Fruit fly (Drosophila melanogaster) whole organism, embryonic: ENCODE data around the gene NdufV3.

Experiments
- Ada2b ChIP-seq: fragments of 200-800 bp; sonication (Bioruptor generic); IDR thresholded peaks from 2 replicates; pipeline ENCODE4 v1.3.6; 2022; ENCODE audit warnings: missing biosample characterization, missing genetic modification characterization
- Adf1 ChIP-seq: fragments of 200-800 bp; sonication (Bioruptor generic); IDR thresholded peaks from 2 replicates; pipeline ENCODE4 v1.3.6; 2022; ENCODE audit warnings: missing biosample characterization, missing genetic modification characterization
- Atf6 ChIP-seq: fragments of 200-800 bp; sonication (Bioruptor generic); IDR thresholded peaks from 2 replicates; pipeline ENCODE4 v1.3.6; 2022; ENCODE audit warnings: missing biosample characterization, missing genetic modification characterization
- Awh ChIP-seq: fragments of 200-800 bp; sonication (Bioruptor generic); IDR thresholded peaks from 2 replicates; pipeline ENCODE4, ENCODE4 v1.3.6; 2022; ENCODE audit warnings: missing biosample characterization, missing genetic modification characterization
- CG10431 ChIP-seq: fragments of 200-800 bp; sonication (Bioruptor generic); optimal IDR thresholded peaks from 3 replicates; lab custom pipeline; 2018; ENCODE audit warnings: missing biosample characterization, mild to moderate bottlenecking, missing genetic modification characterization
- CG11085 ChIP-seq: fragments of 200-800 bp; sonication (Bioruptor generic); IDR thresholded peaks from 2 replicates; pipeline ENCODE4 v1.3.6; 2022; ENCODE audit warnings: missing biosample characterization, missing genetic modification characterization
- CG12104 ChIP-seq: fragments of 200-800 bp; sonication (Bioruptor generic); optimal IDR thresholded peaks from 3 replicates; lab custom pipeline; 2016; ENCODE audit warnings: missing biosample characterization, missing genetic modification characterization
- CG14441 ChIP-seq: fragments of 200-800 bp; sonication (Bioruptor generic); IDR thresholded peaks from 2 replicates; pipeline ENCODE4 v1.3.6; 2022; ENCODE audit warnings: missing biosample characterization, missing genetic modification characterization
- CG14710 ChIP-seq: fragments of 200-800 bp; sonication (Bioruptor generic); optimal IDR thresholded peaks from 3 replicates; lab custom pipeline; 2019; ENCODE audit warnings: missing biosample characterization, mild to moderate bottlenecking, missing genetic modification characterization, moderate library complexity
- CG14965 ChIP-seq: fragments of 200-800 bp; sonication (Bioruptor generic); optimal IDR thresholded peaks from 2 replicates; lab custom pipeline; 2016; ENCODE audit warnings: missing biosample characterization, missing genetic modification characterization, borderline replicate concordance
- CG18619 ChIP-seq: fragments of 200-800 bp; sonication (Bioruptor generic); optimal IDR thresholded peaks from 3 replicates; lab custom pipeline; 2017; ENCODE audit warnings: missing biosample characterization, mild to moderate bottlenecking, missing genetic modification characterization
- CG2889 ChIP-seq: fragments of 200-800 bp; sonication (Bioruptor generic); IDR thresholded peaks from 3 replicates; pipeline ENCODE4 v1.3.6; 2022; ENCODE audit warnings: missing biosample characterization, missing genetic modification characterization
- CG33557 ChIP-seq: fragments of 200-800 bp; sonication (Bioruptor generic); optimal IDR thresholded peaks from 2 replicates; lab custom pipeline; 2019; ENCODE audit warnings: missing biosample characterization, mild to moderate bottlenecking, missing genetic modification characterization, moderate library complexity
- CG42726 ChIP-seq: fragments of 200-800 bp; sonication (Bioruptor generic); IDR thresholded peaks from 2 replicates; pipeline ENCODE4 v1.3.6; 2022; ENCODE audit warnings: missing biosample characterization, missing genetic modification characterization; ENCODE audit not compliant: partially characterized antibody
- CG43689 ChIP-seq: fragments of 200-800 bp; sonication (Bioruptor generic); IDR thresholded peaks from 2 replicates; pipeline ENCODE4 v1.3.6; 2022; ENCODE audit warnings: missing biosample characterization, missing genetic modification characterization
- CG4424 ChIP-seq: fragments of 200-800 bp; sonication (Bioruptor generic); optimal IDR thresholded peaks from 3 replicates; lab custom pipeline; 2016; ENCODE audit warnings: missing biosample characterization, missing genetic modification characterization
- CG6272 ChIP-seq: fragments of 200-800 bp; sonication (Bioruptor generic); IDR thresholded peaks from 2 replicates; pipeline ENCODE4 v1.3.6; 2022; ENCODE audit warnings: missing biosample characterization, missing genetic modification characterization
- CG6791 ChIP-seq: fragments of 200-800 bp; sonication (Bioruptor generic); IDR thresholded peaks from 3 replicates; pipeline ENCODE4 v1.3.6; 2022; ENCODE audit warnings: missing biosample characterization, missing genetic modification characterization; ENCODE audit not compliant: partially characterized antibody
- CG7987 ChIP-seq: fragments of 200-800 bp; sonication (Bioruptor generic); optimal IDR thresholded peaks from 2 replicates; lab custom pipeline; 2018; ENCODE audit warnings: missing biosample characterization, mild to moderate bottlenecking, missing genetic modification characterization, moderate library complexity
- CG9876 ChIP-seq: fragments of 200-800 bp; sonication (Bioruptor generic); optimal IDR thresholded peaks from 2 replicates; lab custom pipeline; 2016; ENCODE audit warnings: missing biosample characterization, missing genetic modification characterization
- CG9932 ChIP-seq: fragments of 200-800 bp; sonication (Bioruptor generic); IDR thresholded peaks from 2 replicates; pipeline ENCODE4 v1.3.6; 2022; ENCODE audit warnings: missing biosample characterization, missing genetic modification characterization
- D19A ChIP-seq: fragments of 200-800 bp; optimal IDR thresholded peaks from 3 replicates; lab custom pipeline; 2019; ENCODE audit warnings: missing biosample characterization, mild to moderate bottlenecking, missing genetic modification characterization, moderate library complexity
- Dbx ChIP-seq: fragments of 200-800 bp; sonication (Bioruptor generic); IDR thresholded peaks from 3 replicates; pipeline ENCODE4 v1.3.6; 2022; ENCODE audit warnings: missing biosample characterization, missing genetic modification characterization
- Elba2 ChIP-seq: fragments of 200-800 bp; sonication (Bioruptor generic); optimal IDR thresholded peaks from 3 replicates; lab custom pipeline; 2016; ENCODE audit warnings: missing biosample characterization, missing genetic modification characterization
- Ets65A ChIP-seq: fragments of 200-800 bp; sonication (Bioruptor generic); peaks from one replicate; lab custom pipeline; 2016; ENCODE audit warnings: missing biosample characterization, missing genetic modification characterization
- H15 ChIP-seq: fragments of 200-800 bp; sonication (Bioruptor generic); IDR thresholded peaks from 3 replicates; pipeline ENCODE4 v1.3.6; 2022; ENCODE audit warnings: missing biosample characterization, missing genetic modification characterization
- HLH3B ChIP-seq: fragments of 200-800 bp; sonication (Bioruptor generic); IDR thresholded peaks from 2 replicates; pipeline ENCODE4 v1.3.6; 2022; ENCODE audit warnings: missing biosample characterization, missing genetic modification characterization
- Myb ChIP-seq: fragments of 200-800 bp; sonication (Bioruptor generic); optimal IDR thresholded peaks from 2 replicates; lab custom pipeline; 2016; ENCODE audit warnings: missing biosample characterization, missing genetic modification characterization
- NK7.1 ChIP-seq: fragments of 200-800 bp; sonication (Bioruptor generic); optimal IDR thresholded peaks from 3 replicates; lab custom pipeline; 2016; ENCODE audit warnings: missing biosample characterization, missing genetic modification characterization
- NfI ChIP-seq: fragments of 200-800 bp; sonication (Bioruptor generic); optimal IDR thresholded peaks from 3 replicates; lab custom pipeline; 2018; ENCODE audit warnings: missing biosample characterization, mild to moderate bottlenecking, missing genetic modification characterization, moderate library complexity
- PHDP ChIP-seq: fragments of 200-800 bp; sonication (Bioruptor generic); optimal IDR thresholded peaks from 3 replicates; lab custom pipeline; 2018; ENCODE audit warnings: missing biosample characterization, mild to moderate bottlenecking, missing genetic modification characterization, moderate library complexity
- Poxn ChIP-seq: fragments of 200-800 bp; sonication (Bioruptor generic); IDR thresholded peaks from 2 replicates; pipeline ENCODE4 v1.3.6; 2022; ENCODE audit warnings: missing biosample characterization, missing genetic modification characterization
- Sox102F ChIP-seq: fragments of 200-800 bp; sonication (Bioruptor generic); optimal IDR thresholded peaks from 2 replicates; lab custom pipeline; 2018; ENCODE audit warnings: missing biosample characterization, mild to moderate bottlenecking, missing genetic modification characterization, moderate library complexity
- Sry-β ChIP-seq: fragments of 200-800 bp; sonication (Bioruptor generic); optimal IDR thresholded peaks from 2 replicates; lab custom pipeline; 2018; ENCODE audit warnings: missing biosample characterization, mild to moderate bottlenecking, missing genetic modification characterization, moderate library complexity
- Sry-δ ChIP-seq: fragments of 200-800 bp; sonication (Bioruptor generic); optimal IDR thresholded peaks from 2 replicates; lab custom pipeline; 2016; ENCODE audit warnings: missing biosample characterization, missing genetic modification characterization
- Usf ChIP-seq: fragments of 200-800 bp; sonication (Bioruptor generic); optimal IDR thresholded peaks from 2 replicates; lab custom pipeline; 2017; ENCODE audit warnings: missing genotype, missing biosample characterization, missing genetic modification characterization
- ap ChIP-seq: fragments of 200-800 bp; sonication (Bioruptor generic); IDR thresholded peaks from 2 replicates; pipeline ENCODE4 v1.3.6; 2022; ENCODE audit warnings: missing biosample characterization, missing genetic modification characterization
- br ChIP-seq: fragments of >200 bp; optimal IDR thresholded peaks from 2 replicates; lab custom pipeline; 2017
- caup ChIP-seq: fragments of 200-800 bp; sonication (Bioruptor generic); optimal IDR thresholded peaks from 3 replicates; lab custom pipeline; 2017; ENCODE audit warnings: missing biosample characterization, mild to moderate bottlenecking, missing genetic modification characterization, moderate library complexity; ENCODE audit not compliant: severe bottlenecking
- crp ChIP-seq, 2 experiments: fragments of 200-800 bp; sonication (Bioruptor generic); optimal IDR thresholded peaks; 2 replicates in 1 of 2; 3 replicates in 1 of 2; lab custom pipeline; 2017; ENCODE audit warnings: missing biosample characterization in 2 of 2, missing genetic modification characterization in 2 of 2, mild to moderate bottlenecking in 1 of 2, moderate library complexity in 1 of 2
- ewg ChIP-seq: fragments of 200-800 bp; sonication (Bioruptor generic); optimal IDR thresholded peaks from 3 replicates; lab custom pipeline; 2017; ENCODE audit warnings: mild to moderate bottlenecking, missing biosample characterization, missing genetic modification reagents, missing genetic modification characterization
- kay ChIP-seq: fragments of 200-800 bp; sonication (Bioruptor generic); optimal IDR thresholded peaks from 2 replicates; lab custom pipeline; 2016; ENCODE audit warnings: missing biosample characterization, missing genetic modification characterization
- maf-S ChIP-seq: fragments of 200-800 bp; sonication (Bioruptor generic); optimal IDR thresholded peaks from 2 replicates; lab custom pipeline; 2016; ENCODE audit warnings: missing biosample characterization, missing genetic modification characterization
- pan ChIP-seq, 4 experiments: fragments of >200 bp in 3 of 4; fragments of 200-800 bp in 1 of 4; sonication (Bioruptor generic) in 1 of 4; optimal IDR thresholded peaks in 3 of 4; IDR thresholded peaks in 1 of 4; 2 replicates each; pipeline versions ENCODE4 v1.3.6 to Lab custom; 2017 to 2022; ENCODE audit warnings: missing biosample characterization in 2 of 4, missing genetic modification characterization in 2 of 4, mixed read lengths in 1 of 4
- repo ChIP-seq: fragments of 200-800 bp; sonication (Bioruptor generic); optimal IDR thresholded peaks from 2 replicates; lab custom pipeline; 2016; ENCODE audit warnings: missing biosample characterization, missing genetic modification characterization
- salm ChIP-seq: fragments of 200-800 bp; sonication (Bioruptor generic); optimal IDR thresholded peaks from 2 replicates; lab custom pipeline; 2018; ENCODE audit warnings: missing biosample characterization, mild to moderate bottlenecking, missing genetic modification characterization
- sens ChIP-seq: fragments of 200-800 bp; sonication (Bioruptor generic); peaks from one replicate; lab custom pipeline; 2016; ENCODE audit warnings: missing biosample characterization, missing genetic modification characterization
- sr ChIP-seq: fragments of 200-800 bp; sonication (Bioruptor generic); IDR thresholded peaks from 3 replicates; pipeline ENCODE4 v1.3.6; 2022; ENCODE audit warnings: missing biosample characterization, missing genetic modification characterization
- twi ChIP-seq: fragments of 200-800 bp; optimal IDR thresholded peaks from 2 replicates; lab custom pipeline; 2019; ENCODE audit warnings: missing biosample characterization, mild to moderate bottlenecking, missing genetic modification characterization, moderate library complexity
- wek ChIP-seq: fragments of 200-800 bp; sonication (Bioruptor generic); optimal IDR thresholded peaks from 3 replicates; lab custom pipeline; 2018; ENCODE audit warnings: missing biosample characterization, mild to moderate bottlenecking, missing genetic modification characterization, moderate library complexity

The NdufV3 gene

DNA sequence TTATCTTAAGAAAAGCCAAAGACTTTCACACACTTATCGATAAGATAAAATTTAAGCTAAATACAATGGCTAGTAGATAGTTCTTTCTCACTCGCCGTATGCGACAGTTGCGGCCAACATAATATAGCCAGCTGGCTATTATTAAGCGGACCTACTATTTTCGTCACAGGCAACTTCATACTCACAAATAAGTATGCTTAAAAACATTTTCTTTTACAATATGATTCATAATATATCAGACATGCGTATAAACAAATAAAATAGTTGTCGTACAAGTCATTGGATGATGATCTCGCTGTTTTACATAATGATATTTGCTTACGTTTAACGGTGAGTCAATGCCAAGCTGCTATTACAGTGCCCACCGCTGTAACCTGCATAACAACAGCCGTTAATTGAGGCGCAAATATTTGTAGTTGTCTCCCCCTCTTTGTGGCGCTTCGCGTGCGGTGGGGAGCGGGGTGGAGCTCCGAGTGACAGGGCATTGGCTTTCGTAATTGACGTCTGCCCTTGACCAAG lies 23.5 kb upstream of the NdufV3 start (continued):
- TF ChIP-seq CG6791 (no peak), crp (GFP tag; optimal IDR thresholded peaks at IDR 0.05; lab: Kevin White, UChicago) (peak in 1 of 2 experiments; percentile 15), repo (GFP tag; lab: Kevin White, UChicago) (no peak), CG11085 (0 out of 2 replicates have a peak, but pooled peaks have one; percentile 17), Ets65A (GFP tag; lab: Kevin White, UChicago) (peak; percentile 87), Elba2 (GFP tag; lab: Kevin White, UChicago) (no peak), CG33557 (GFP tag; lab: Kevin White, UChicago) (no peak), CG9876 (GFP tag; lab: Kevin White, UChicago) (peak; percentile 18), Usf (GFP tag; lab: Kevin White, UChicago) (peak; percentile 22), PHDP (tag; lab: Kevin White, UChicago) (peak; percentile 78), CG43689 (GFP tag; lab: Robert Waterston, UW) (no peak), Sry-β (GFP tag; lab: Kevin White, UChicago) (no peak), sens (GFP tag; lab: Kevin White, UChicago) (peak; percentile 94), CG4424 (GFP tag; lab: Kevin White, UChicago) (peak; percentile 55), Atf6 (GFP tag; lab: Robert Waterston, UW) (peak; percentile 67), Myb (GFP tag; lab: Kevin White, UChicago) (peak; percentile 32), D19A (tag; lab: Kevin White, UChicago) (peak; percentile 60), CG9932 (GFP tag; lab: Robert Waterston, UW) (peak; percentile 56), ap (GFP tag; lab: Robert Waterston, UW) (peak; percentile 40; the same call in 1 of the 2 replicates), CG14710 (tag; lab: Kevin White, UChicago) (peak; percentile 46), caup (GFP tag; lab: Kevin White, UChicago) (peak; percentile 60), CG42726 (GFP tag; lab: Robert Waterston, UW) (no peak), Sox102F (peak; percentile 61), HLH3B (GFP tag; lab: Robert Waterston, UW) (peak; percentile 70), NK7.1 (peak; percentile 36), pan (optimal IDR thresholded peaks at IDR 0.05; lab: Kevin White, UChicago) (no peak), pan (GFP tag; optimal IDR thresholded peaks at IDR 0.05 in 1 of 2, IDR thresholded peaks at IDR 0.05 in 1 of 2) (peak in 1 of 2 experiments; percentile 44), twi (tag; lab: Kevin White, UChicago) (peak; percentile 13), Sry-δ (GFP tag; lab: Kevin White, UChicago) (peak; percentile 9), CG7987 (GFP tag; lab: Kevin White, UChicago) (no peak), maf-S (GFP tag; lab: Kevin White, UChicago) (peak; percentile 49), CG6272 (GFP tag; lab: Robert Waterston, UW) (no peak), CG10431 (GFP tag; lab: Kevin White, UChicago) (no peak), CG2889 (GFP tag; lab: Robert Waterston, UW) (peak; percentile 49; the same call in 1 of the 3 replicates), H15 (GFP tag; lab: Robert Waterston, UW) (no peak), NfI (GFP tag; lab: Kevin White, UChicago) (peak; percentile 62), sr (GFP tag; lab: Robert Waterston, UW) (no peak), Ada2b (peak; percentile 31; the same call in 1 of the 2 replicates), Awh (GFP tag; lab: Robert Waterston, UW) (peak; percentile 69; the same call in 1 of the 2 replicates), Adf1 (GFP tag; lab: Robert Waterston, UW) (no peak), kay (GFP tag; lab: Kevin White, UChicago) (peak; percentile 78), CG14441 (GFP tag; lab: Robert Waterston, UW) (peak; percentile 65), ewg (GFP tag; lab: Kevin White, UChicago) (peak; percentile 62), br (lab: Kevin White, UChicago) (no peak), CG18619 (GFP tag; lab: Kevin White, UChicago) (peak; percentile 66), Poxn (no peak), Dbx (peak; percentile 56; the same call in 1 of the 3 replicates), CG12104 (GFP tag; lab: Kevin White, UChicago) (peak; percentile 55), salm (tag; lab: Kevin White, UChicago) (peak; percentile 64), wek (peak; percentile 53), CG14965 (peak; percentile 17)
